Worm (Caenorhabditis elegans): ENCODE data around the gene C01B10.7.

The C01B10.7 gene

ce11 chrIV:6667898-6668297 is 29.5 kb downstream of the C01B10.7 start, which contains the start of gene Y73B6A.1:
Y73B6A.1 (minus strand) TSS chrIV:6667998.
- TF ChIP-seq unc-62 (GFP tag; optimal IDR thresholded peaks at IDR 0.05): no peak
